Fruit fly (Drosophila melanogaster) whole organism, prepupa: ENCODE data around the gene scramb2.

Source experiments
- CG10631 ChIP-seq: fragments of 200-800 bp; sonication (Bioruptor generic); optimal IDR thresholded peaks from 2 replicates; lab custom pipeline; 2016; ENCODE audit warnings: missing biosample characterization, missing genetic modification characterization
- CG11294 ChIP-seq: fragments of 200-800 bp; sonication (Bioruptor generic); IDR thresholded peaks from 2 replicates; pipeline ENCODE4 v1.3.6; 2022; ENCODE audit warnings: missing biosample characterization, missing genetic modification characterization
- CG15336 ChIP-seq: fragments of 200-800 bp; sonication (Bioruptor generic); IDR thresholded peaks from 2 replicates; pipeline ENCODE4 v1.3.6; 2022; ENCODE audit warnings: missing biosample characterization, missing genetic modification characterization
- CG1621 ChIP-seq: fragments of 200-800 bp; sonication (Bioruptor generic); optimal IDR thresholded peaks from 3 replicates; lab custom pipeline; 2018; ENCODE audit warnings: missing biosample characterization, mild to moderate bottlenecking, missing genetic modification characterization
- CG3032 ChIP-seq: fragments of 200-800 bp; optimal IDR thresholded peaks from 2 replicates; lab custom pipeline; 2019; ENCODE audit warnings: missing biosample characterization, mild to moderate bottlenecking, missing genetic modification characterization, moderate library complexity
- CG32006 ChIP-seq: fragments of 200-800 bp; sonication (Bioruptor generic); optimal IDR thresholded peaks from 3 replicates; lab custom pipeline; 2017; ENCODE audit warnings: missing biosample characterization, mild to moderate bottlenecking, missing genetic modification characterization
- CG34406 ChIP-seq: fragments of 200-800 bp; sonication (Bioruptor generic); optimal IDR thresholded peaks from 3 replicates; lab custom pipeline; 2016; ENCODE audit warnings: missing biosample characterization, missing genetic modification characterization
- CG4318 ChIP-seq: fragments of 200-800 bp; sonication (Bioruptor generic); optimal IDR thresholded peaks from 3 replicates; lab custom pipeline; 2017; ENCODE audit warnings: missing biosample characterization, mild to moderate bottlenecking, missing genetic modification characterization
- CG6163 ChIP-seq: fragments of 200-800 bp; sonication (Bioruptor generic); IDR thresholded peaks from 3 replicates; pipeline ENCODE4 v1.3.6; 2022; ENCODE audit warnings: missing biosample characterization, missing genetic modification characterization
- CG6792 ChIP-seq: fragments of 200-800 bp; sonication (Bioruptor generic); optimal IDR thresholded peaks from 3 replicates; lab custom pipeline; 2016; ENCODE audit warnings: missing biosample characterization, missing genetic modification characterization
- CG6808 ChIP-seq: fragments of 200-800 bp; sonication (Bioruptor generic); optimal IDR thresholded peaks from 3 replicates; lab custom pipeline; 2017; ENCODE audit warnings: missing biosample characterization, missing genetic modification characterization, mild to moderate bottlenecking, moderate library complexity, missing genetic modification reagents
- CG7368 ChIP-seq: fragments of 200-800 bp; sonication (Bioruptor generic); optimal IDR thresholded peaks from 3 replicates; lab custom pipeline; 2016; ENCODE audit warnings: missing biosample characterization, missing genetic modification characterization
- CG8319 ChIP-seq: fragments of 200-800 bp; sonication (Bioruptor generic); optimal IDR thresholded peaks from 3 replicates; lab custom pipeline; 2016; ENCODE audit warnings: missing biosample characterization, missing genetic modification characterization
- CG8632 ChIP-seq: fragments of 200-800 bp; sonication (Bioruptor generic); optimal IDR thresholded peaks from 3 replicates; lab custom pipeline; 2016; ENCODE audit warnings: missing biosample characterization, missing genetic modification characterization
- CG9139 ChIP-seq: fragments of 200-800 bp; sonication (Bioruptor generic); optimal IDR thresholded peaks from 3 replicates; lab custom pipeline; 2017; ENCODE audit warnings: missing biosample characterization, mild to moderate bottlenecking, missing genetic modification characterization
- Eip75B ChIP-seq: fragments of 200-800 bp; sonication (Bioruptor generic); optimal IDR thresholded peaks from 3 replicates; lab custom pipeline; 2016; ENCODE audit warnings: missing biosample characterization, missing genetic modification characterization
- Eip78C ChIP-seq: fragments of 200-800 bp; sonication (Bioruptor generic); peaks from one replicate; lab custom pipeline; 2016; ENCODE audit warnings: missing biosample characterization, missing genetic modification characterization
- Eip93F ChIP-seq: fragments of 200-800 bp; sonication (Bioruptor generic); optimal IDR thresholded peaks from 2 replicates; lab custom pipeline; 2016; ENCODE audit warnings: missing biosample characterization, mild to moderate bottlenecking, missing genetic modification characterization
- Ets21C ChIP-seq: fragments of 200-800 bp; sonication (Bioruptor generic); optimal IDR thresholded peaks from 3 replicates; lab custom pipeline; 2016; ENCODE audit warnings: missing biosample characterization, missing genetic modification characterization
- Hr38 ChIP-seq: sonication (Bioruptor generic); optimal IDR thresholded peaks from 2 replicates; lab custom pipeline; 2016; ENCODE audit warnings: missing biosample characterization, missing genetic modification characterization
- Hr39 ChIP-seq: fragments of 200-800 bp; sonication (Bioruptor generic); optimal IDR thresholded peaks from 2 replicates; lab custom pipeline; 2016; ENCODE audit warnings: missing biosample characterization, missing genetic modification characterization
- Hr4 ChIP-seq: fragments of 200-800 bp; sonication (Bioruptor generic); optimal IDR thresholded peaks from 3 replicates; lab custom pipeline; 2016; ENCODE audit warnings: missing biosample characterization, missing genetic modification characterization
- Lpt ChIP-seq: fragments of 200-800 bp; sonication (Bioruptor generic); optimal IDR thresholded peaks from 3 replicates; lab custom pipeline; 2016; ENCODE audit warnings: missing biosample characterization, missing genetic modification characterization
- Met ChIP-seq: fragments of 200-800 bp; sonication (Bioruptor generic); optimal IDR thresholded peaks from 3 replicates; lab custom pipeline; 2016; ENCODE audit warnings: missing biosample characterization, missing genetic modification characterization
- OdsH ChIP-seq: fragments of 200-800 bp; sonication (Bioruptor generic); optimal IDR thresholded peaks from 3 replicates; lab custom pipeline; 2016; ENCODE audit warnings: missing biosample characterization, missing genetic modification characterization
- Smox ChIP-seq: fragments of 200-800 bp; sonication (Bioruptor generic); optimal IDR thresholded peaks from 3 replicates; lab custom pipeline; 2016; ENCODE audit warnings: missing biosample characterization, missing genetic modification characterization
- Sox102F ChIP-seq: fragments of 200-800 bp; sonication (Bioruptor generic); optimal IDR thresholded peaks from 2 replicates; lab custom pipeline; 2016; ENCODE audit warnings: missing biosample characterization, mild to moderate bottlenecking, missing genetic modification characterization
- Sox15 ChIP-seq: fragments of 200-800 bp; sonication (Bioruptor generic); optimal IDR thresholded peaks from 3 replicates; lab custom pipeline; 2016; ENCODE audit warnings: missing biosample characterization, missing genetic modification characterization
- achi ChIP-seq: fragments of 200-800 bp; sonication (Bioruptor generic); optimal IDR thresholded peaks from 3 replicates; lab custom pipeline; 2016; ENCODE audit warnings: missing biosample characterization, missing genetic modification characterization
- dsx ChIP-seq: fragments of 200-800 bp; optimal IDR thresholded peaks from 3 replicates; lab custom pipeline; 2019; ENCODE audit warnings: missing biosample characterization, mild to moderate bottlenecking, missing genetic modification characterization, moderate library complexity; ENCODE audit not compliant: poor library complexity, severe bottlenecking
- eg ChIP-seq: fragments of 200-800 bp; sonication (Bioruptor generic); IDR thresholded peaks from 3 replicates; pipeline ENCODE4 v1.3.6; 2022; ENCODE audit warnings: missing biosample characterization, missing genetic modification characterization
- fd59A ChIP-seq: fragments of 200-800 bp; sonication (Bioruptor generic); optimal IDR thresholded peaks from 2 replicates; lab custom pipeline; 2017; ENCODE audit warnings: missing biosample characterization, mild to moderate bottlenecking, missing genetic modification characterization, missing genetic modification reagents
- fd85E ChIP-seq: fragments of 200-800 bp; sonication (Bioruptor generic); optimal IDR thresholded peaks from 3 replicates; lab custom pipeline; 2016; ENCODE audit warnings: missing biosample characterization, missing genetic modification characterization
- fkh ChIP-seq: fragments of 200-800 bp; sonication (Bioruptor generic); optimal IDR thresholded peaks from 3 replicates; lab custom pipeline; 2017; ENCODE audit warnings: missing biosample characterization, mild to moderate bottlenecking, missing genetic modification characterization, moderate library complexity
- lz ChIP-seq: fragments of 200-800 bp; sonication (Bioruptor generic); optimal IDR thresholded peaks from 3 replicates; lab custom pipeline; 2016; ENCODE audit warnings: missing biosample characterization, missing genetic modification characterization
- net ChIP-seq: fragments of 200-800 bp; sonication (Bioruptor generic); optimal IDR thresholded peaks from 3 replicates; lab custom pipeline; 2016; ENCODE audit warnings: missing biosample characterization, missing genetic modification characterization
- spab ChIP-seq: fragments of 200-800 bp; sonication (Bioruptor generic); optimal IDR thresholded peaks from 2 replicates; lab custom pipeline; 2017; ENCODE audit warnings: missing biosample characterization, mild to moderate bottlenecking, missing genetic modification characterization, missing genetic modification reagents
- topi ChIP-seq: fragments of 200-800 bp; sonication (Bioruptor generic); optimal IDR thresholded peaks from 3 replicates; lab custom pipeline; 2016; ENCODE audit warnings: missing biosample characterization, missing genetic modification characterization
- vri ChIP-seq: fragments of 200-800 bp; sonication (Bioruptor generic); optimal IDR thresholded peaks from 3 replicates; lab custom pipeline; 2016; ENCODE audit warnings: missing biosample characterization, mild to moderate bottlenecking, missing genetic modification characterization

The scramb2 gene

DNA sequence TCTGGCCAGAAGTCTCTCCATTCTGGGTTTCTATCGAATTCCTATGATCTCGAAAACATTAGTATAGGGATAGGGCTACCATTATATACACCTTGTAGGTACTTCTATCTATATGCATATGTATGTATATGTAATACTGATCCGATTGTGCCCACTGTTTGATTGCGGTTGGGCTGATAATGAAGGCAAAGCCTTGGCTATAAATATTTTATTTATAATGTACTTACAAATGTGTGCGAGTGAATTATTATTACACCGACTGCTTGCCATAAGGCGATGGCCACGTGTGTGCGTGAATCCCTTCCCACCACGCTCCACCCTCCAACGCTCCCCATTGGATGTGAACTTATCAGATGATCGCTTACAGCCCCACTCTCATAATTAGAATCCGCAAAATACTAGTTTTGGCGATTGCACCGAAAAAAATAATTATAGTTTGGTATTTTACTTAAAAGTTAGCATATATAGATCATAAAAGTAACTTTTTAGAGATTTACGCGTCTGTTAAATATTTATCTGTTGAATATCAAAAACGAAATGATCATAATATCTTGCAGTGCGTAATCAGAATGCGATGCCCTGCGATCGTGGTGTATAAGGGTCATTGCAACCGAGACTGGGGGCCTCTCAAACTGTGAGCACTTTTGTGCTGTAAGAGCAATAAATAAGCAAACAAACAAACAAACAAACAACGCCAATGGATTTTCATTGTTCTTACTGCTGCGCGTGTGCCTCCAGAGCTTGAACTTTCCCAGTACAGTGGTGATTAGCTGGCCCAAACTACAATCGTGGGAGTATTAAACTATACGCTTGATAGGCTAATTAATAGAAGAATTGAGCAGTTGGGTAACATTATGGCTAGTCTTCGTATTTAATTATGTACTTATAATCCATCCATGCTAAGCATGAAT is 33.7 kb upstream of the scramb2 start (continued):
- TF ChIP-seq fkh (GFP tag; lab: Kevin White, UChicago) (peak; percentile 17), CG6792 (GFP tag; lab: Kevin White, UChicago) (no peak), CG10631 (no peak), Met (GFP tag; lab: Kevin White, UChicago) (no peak), Lpt (GFP tag; lab: Kevin White, UChicago) (no peak), CG11294 (GFP tag; lab: Robert Waterston, UW) (no peak; the same call in 1 of the 2 replicates), Eip93F (GFP tag; lab: Kevin White, UChicago) (no peak), CG8319 (GFP tag; lab: Kevin White, UChicago) (no peak), Eip78C (peak; percentile 75), OdsH (GFP tag; lab: Kevin White, UChicago) (peak; percentile 3), Smox (GFP tag; lab: Kevin White, UChicago) (no peak), CG34406 (GFP tag; lab: Kevin White, UChicago) (no peak), net (no peak), Hr38 (GFP tag; lab: Kevin White, UChicago) (no peak), Hr4 (GFP tag; lab: Kevin White, UChicago) (no peak), CG6163 (no peak), lz (no peak), CG15336 (GFP tag; lab: Robert Waterston, UW) (0 out of 2 replicates have a peak, but pooled peaks have one; percentile 13), Ets21C (no peak), CG9139 (GFP tag; lab: Kevin White, UChicago) (no peak), CG1621 (no peak), CG4318 (GFP tag; lab: Kevin White, UChicago) (no peak), topi (GFP tag; lab: Kevin White, UChicago) (no peak), fd85E (no peak), CG3032 (peak; percentile 26), CG6808 (GFP tag; lab: Kevin White, UChicago) (no peak), Hr39 (GFP tag; lab: Kevin White, UChicago) (peak; percentile 59), dsx (no peak), Sox102F (GFP tag; lab: Kevin White, UChicago) (no peak), CG7368 (GFP tag; lab: Kevin White, UChicago) (no peak), fd59A (GFP tag; lab: Kevin White, UChicago) (peak; percentile 19), vri (GFP tag; lab: Kevin White, UChicago) (no peak), eg (GFP tag; lab: Robert Waterston, UW) (peak; percentile 68; the same call in 2 of the 3 replicates), Sox15 (peak; percentile 51), CG32006 (GFP tag; lab: Kevin White, UChicago) (no peak)
- TF ChIP-seq, all 60 proteins: peak for 18

DNA sequence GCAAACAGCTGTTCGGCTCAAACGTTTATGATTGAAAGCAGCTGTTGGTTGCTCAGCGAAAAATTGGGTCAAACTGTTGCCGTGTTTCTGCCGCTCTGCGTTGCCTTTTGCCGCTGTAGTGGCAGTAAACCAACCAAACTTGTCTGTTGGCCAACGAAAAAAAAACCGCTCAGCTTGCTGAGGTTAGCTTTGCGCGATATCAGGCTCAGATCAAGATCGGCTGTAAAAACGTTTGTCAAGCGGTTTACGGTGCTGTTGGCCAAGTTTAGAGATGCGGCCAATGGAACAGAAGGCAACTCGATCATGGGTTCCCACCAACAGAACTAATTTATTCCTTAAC is 32.5 kb upstream of the scramb2 start:
- TF ChIP-seq CG8632 (no peak), CG11294 (GFP tag; lab: Robert Waterston, UW) (no peak), CG34406 (GFP tag; lab: Kevin White, UChicago) (no peak), fd85E (no peak), spab (no peak), Lpt (GFP tag; lab: Kevin White, UChicago) (no peak), CG4318 (GFP tag; lab: Kevin White, UChicago) (no peak), lz (no peak), achi (GFP tag; lab: Kevin White, UChicago) (no peak), CG9139 (GFP tag; lab: Kevin White, UChicago) (no peak), fkh (GFP tag; lab: Kevin White, UChicago) (no peak), Eip78C (no peak), Eip75B (no peak), topi (GFP tag; lab: Kevin White, UChicago) (no peak), CG10631 (no peak), Met (GFP tag; lab: Kevin White, UChicago) (no peak), dsx (no peak)
